Fruit fly (Drosophila melanogaster) whole organism, embryonic: ENCODE measurements around the gene Polr2F.

Experiments used
- Ada2b ChIP-seq: fragments of 200-800 bp; sonication (Bioruptor generic); IDR thresholded peaks from 2 replicates; pipeline ENCODE4 v1.3.6; 2022; ENCODE audit warnings: missing biosample characterization, missing genetic modification characterization
- Asciz ChIP-seq: fragments of 200-800 bp; sonication (Bioruptor generic); optimal IDR thresholded peaks from 2 replicates; lab custom pipeline; 2017; ENCODE audit warnings: missing biosample characterization, mild to moderate bottlenecking, missing genetic modification characterization, missing genetic modification reagents
- Atf6 ChIP-seq: fragments of 200-800 bp; sonication (Bioruptor generic); IDR thresholded peaks from 2 replicates; pipeline ENCODE4 v1.3.6; 2022; ENCODE audit warnings: missing biosample characterization, missing genetic modification characterization
- Bteb2 ChIP-seq: fragments of 200-800 bp; sonication (Bioruptor generic); optimal IDR thresholded peaks from 2 replicates; lab custom pipeline; 2016; ENCODE audit warnings: missing biosample characterization, missing genetic modification characterization
- CG11398 ChIP-seq: fragments of 200-800 bp; sonication (Bioruptor generic); optimal IDR thresholded peaks from 2 replicates; lab custom pipeline; 2016; ENCODE audit warnings: missing biosample characterization, missing genetic modification characterization
- CG16779 ChIP-seq: fragments of 200-800 bp; sonication (Bioruptor generic); IDR thresholded peaks from 2 replicates; pipeline ENCODE4 v1.3.6; 2022; ENCODE audit warnings: missing biosample characterization, missing genetic modification characterization
- CG16813 ChIP-seq: fragments of 200-800 bp; sonication (Bioruptor generic); IDR thresholded peaks from 3 replicates; pipeline ENCODE4 v1.3.6; 2022; ENCODE audit warnings: missing biosample characterization, missing genetic modification characterization; ENCODE audit not compliant: partially characterized antibody
- CG17612 ChIP-seq: fragments of 200-800 bp; sonication (Bioruptor generic); IDR thresholded peaks from 2 replicates; pipeline ENCODE4 v1.3.6; 2022; ENCODE audit warnings: missing biosample characterization, missing genetic modification characterization
- CG18262 ChIP-seq: fragments of 200-800 bp; optimal IDR thresholded peaks from 3 replicates; lab custom pipeline; 2019; ENCODE audit warnings: missing biosample characterization, mild to moderate bottlenecking, missing genetic modification characterization, moderate library complexity
- CG2712 ChIP-seq: fragments of 200-800 bp; optimal IDR thresholded peaks from 3 replicates; lab custom pipeline; 2019; ENCODE audit warnings: missing biosample characterization, mild to moderate bottlenecking, missing genetic modification characterization, moderate library complexity
- CG3163 ChIP-seq: fragments of 200-800 bp; sonication (Bioruptor generic); optimal IDR thresholded peaks from 3 replicates; lab custom pipeline; 2016; ENCODE audit warnings: missing biosample characterization, missing genetic modification characterization
- CG32532 ChIP-seq: fragments of 200-800 bp; sonication (Bioruptor generic); IDR thresholded peaks from 2 replicates; pipeline ENCODE4 v1.3.6; 2022; ENCODE audit warnings: missing biosample characterization, missing genetic modification characterization
- CG32767 ChIP-seq: fragments of 200-800 bp; sonication (Bioruptor generic); IDR thresholded peaks from 2 replicates; pipeline ENCODE4 v1.3.6; 2022; ENCODE audit warnings: missing biosample characterization, missing genetic modification characterization
- CG33213 ChIP-seq: fragments of 200-800 bp; sonication (Bioruptor generic); optimal IDR thresholded peaks from 3 replicates; lab custom pipeline; 2016; ENCODE audit warnings: missing biosample characterization, missing genetic modification characterization
- CG4820 ChIP-seq: fragments of 200-800 bp; sonication (Bioruptor generic); optimal IDR thresholded peaks from 3 replicates; lab custom pipeline; 2016; ENCODE audit warnings: missing biosample characterization, missing genetic modification characterization
- CG6175 ChIP-seq: fragments of 200-800 bp; sonication (Bioruptor generic); IDR thresholded peaks from 3 replicates; pipeline ENCODE4 v1.3.6; 2022; ENCODE audit warnings: missing biosample characterization, missing genetic modification characterization
- CG7786 ChIP-seq: fragments of 200-800 bp; sonication (Bioruptor generic); optimal IDR thresholded peaks from 2 replicates; lab custom pipeline; 2016; ENCODE audit warnings: missing biosample characterization, missing genetic modification characterization
- CG9609 ChIP-seq: fragments of 200-800 bp; sonication (Bioruptor generic); optimal IDR thresholded peaks from 3 replicates; lab custom pipeline; 2016; ENCODE audit warnings: missing biosample characterization, missing genetic modification characterization
- CG9932 ChIP-seq: fragments of 200-800 bp; sonication (Bioruptor generic); IDR thresholded peaks from 2 replicates; pipeline ENCODE4 v1.3.6; 2022; ENCODE audit warnings: missing biosample characterization, missing genetic modification characterization
- D ChIP-seq, 2 experiments: fragments of 200-800 bp in 1 of 2; fragments of >200 bp in 1 of 2; sonication (Bioruptor generic) in 1 of 2; optimal IDR thresholded peaks; 2 replicates in 1 of 2; 3 replicates in 1 of 2; lab custom pipeline; 2017; ENCODE audit warnings: mild to moderate bottlenecking in 1 of 2, missing biosample characterization in 1 of 2, missing genetic modification characterization in 1 of 2, missing genetic modification reagents in 1 of 2
- E2f1 ChIP-seq: fragments of 200-800 bp; sonication (Bioruptor generic); IDR thresholded peaks from 2 replicates; pipeline ENCODE4 v1.3.6; 2022; ENCODE audit warnings: missing biosample characterization, missing genetic modification characterization
- E2f2 ChIP-seq: fragments of 200-800 bp; sonication (Bioruptor generic); IDR thresholded peaks from 2 replicates; pipeline ENCODE4 v1.3.6; 2022; ENCODE audit warnings: missing biosample characterization, missing genetic modification characterization
- H15 ChIP-seq: fragments of 200-800 bp; sonication (Bioruptor generic); IDR thresholded peaks from 3 replicates; pipeline ENCODE4 v1.3.6; 2022; ENCODE audit warnings: missing biosample characterization, missing genetic modification characterization
- HLHmδ ChIP-seq: fragments of 200-800 bp; sonication (Bioruptor generic); optimal IDR thresholded peaks from 2 replicates; lab custom pipeline; 2018; ENCODE audit warnings: missing biosample characterization, mild to moderate bottlenecking, missing genetic modification characterization, moderate library complexity
- Lpt ChIP-seq: fragments of >200 bp; optimal IDR thresholded peaks from 2 replicates; lab custom pipeline; 2018; ENCODE audit warnings: missing biosample characterization, missing genetic modification characterization
- Mes4 ChIP-seq: fragments of 200-800 bp; sonication (Bioruptor generic); optimal IDR thresholded peaks from 2 replicates; lab custom pipeline; 2016; ENCODE audit warnings: missing biosample characterization, missing genetic modification characterization
- Mrtf ChIP-seq: fragments of 200-800 bp; sonication (Bioruptor generic); IDR thresholded peaks from 3 replicates; pipeline ENCODE4 v1.3.6; 2022; ENCODE audit warnings: missing biosample characterization, missing genetic modification characterization
- NC2β ChIP-seq: fragments of 200-800 bp; sonication (Bioruptor generic); optimal IDR thresholded peaks from 2 replicates; lab custom pipeline; 2016; ENCODE audit warnings: missing biosample characterization, missing genetic modification characterization
- Rx ChIP-seq: fragments of 200-800 bp; sonication (Bioruptor generic); IDR thresholded peaks from 2 replicates; pipeline ENCODE4 v1.3.6; 2022; ENCODE audit warnings: missing biosample characterization, missing genetic modification characterization
- Ssrp ChIP-seq: fragments of 200-800 bp; sonication (Bioruptor generic); optimal IDR thresholded peaks from 2 replicates; lab custom pipeline; 2018; ENCODE audit warnings: missing biosample characterization, mild to moderate bottlenecking, missing genetic modification characterization, moderate library complexity
- Usf ChIP-seq: fragments of 200-800 bp; sonication (Bioruptor generic); optimal IDR thresholded peaks from 2 replicates; lab custom pipeline; 2017; ENCODE audit warnings: missing genotype, missing biosample characterization, missing genetic modification characterization
- Xbp1 ChIP-seq: fragments of 200-800 bp; sonication (Bioruptor generic); optimal IDR thresholded peaks from 3 replicates; lab custom pipeline; 2016; ENCODE audit warnings: missing biosample characterization, mild to moderate bottlenecking, missing genetic modification characterization
- YL-1 ChIP-seq: fragments of 200-800 bp; sonication (Bioruptor generic); optimal IDR thresholded peaks from 3 replicates; lab custom pipeline; 2017; ENCODE audit warnings: missing biosample characterization, mild to moderate bottlenecking, missing genetic modification characterization
- ab ChIP-seq: fragments of 200-800 bp; sonication (Bioruptor generic); optimal IDR thresholded peaks from 2 replicates; lab custom pipeline; 2016; ENCODE audit warnings: missing biosample characterization, missing genetic modification characterization
- abd-A ChIP-seq: fragments of 200-800 bp; sonication (Bioruptor generic); optimal IDR thresholded peaks from 3 replicates; lab custom pipeline; 2019; ENCODE audit warnings: missing biosample characterization, mild to moderate bottlenecking, missing genetic modification characterization, moderate library complexity
- bowl ChIP-seq: fragments of 200-800 bp; sonication (Bioruptor generic); IDR thresholded peaks from 2 replicates; pipeline ENCODE4 v1.3.6; 2022; ENCODE audit warnings: missing biosample characterization, missing genetic modification characterization
- da ChIP-seq: fragments of 200-800 bp; sonication (Bioruptor generic); optimal IDR thresholded peaks from 2 replicates; lab custom pipeline; 2016; ENCODE audit warnings: missing biosample characterization, missing genetic modification characterization
- fd102C ChIP-seq: fragments of 200-800 bp; sonication (Bioruptor generic); optimal IDR thresholded peaks from 2 replicates; lab custom pipeline; 2018; ENCODE audit warnings: missing biosample characterization, mild to moderate bottlenecking, missing genetic modification characterization, moderate library complexity
- ken ChIP-seq: fragments of 200-800 bp; sonication (Bioruptor generic); IDR thresholded peaks from 3 replicates; pipeline ENCODE4 v1.3.6; 2022; ENCODE audit warnings: missing biosample characterization, missing genetic modification characterization
- lov ChIP-seq, 2 experiments: fragments of 200-800 bp in 1 of 2; fragments of >200 bp in 1 of 2; sonication (Bioruptor generic) in 1 of 2; IDR thresholded peaks in 1 of 2; optimal IDR thresholded peaks in 1 of 2; 2 replicates in 1 of 2; 3 replicates in 1 of 2; pipeline versions ENCODE4 v1.3.6 to Lab custom; 2017 to 2022; ENCODE audit warnings: missing biosample characterization in 1 of 2, missing genetic modification characterization in 1 of 2
- mirr ChIP-seq: fragments of 200-800 bp; sonication (Bioruptor generic); optimal IDR thresholded peaks from 3 replicates; lab custom pipeline; 2018; ENCODE audit warnings: missing biosample characterization, mild to moderate bottlenecking, missing genetic modification characterization
- ro ChIP-seq: fragments of 200-800 bp; sonication (Bioruptor generic); IDR thresholded peaks from 2 replicates; pipeline ENCODE4 v1.3.6; 2022; ENCODE audit warnings: missing biosample characterization, missing genetic modification characterization
- schlank ChIP-seq: fragments of 200-800 bp; sonication (Bioruptor generic); optimal IDR thresholded peaks from 2 replicates; lab custom pipeline; 2018; ENCODE audit warnings: missing biosample characterization, mild to moderate bottlenecking, missing genetic modification characterization
- sob ChIP-seq: fragments of 200-800 bp; sonication (Bioruptor generic); IDR thresholded peaks from 2 replicates; pipeline ENCODE4 v1.3.6; 2022; ENCODE audit warnings: missing biosample characterization, missing genetic modification characterization
- ssp ChIP-seq: fragments of 200-800 bp; sonication (Bioruptor generic); IDR thresholded peaks from 2 replicates; pipeline ENCODE4 v1.3.6; 2022; ENCODE audit warnings: missing biosample characterization, missing genetic modification characterization
- tio ChIP-seq: fragments of 200-800 bp; sonication (Bioruptor generic); optimal IDR thresholded peaks from 2 replicates; lab custom pipeline; 2017; ENCODE audit warnings: missing biosample characterization, missing genetic modification characterization, inconsistent platforms
- usp ChIP-seq: fragments of >200 bp; optimal IDR thresholded peaks from 2 replicates; lab custom pipeline; 2017; ENCODE audit warnings: missing biosample characterization, missing genetic modification characterization

Gene Polr2F

dm6 chr3R:5364539-5365273, 6.9 kb upstream of the Polr2F start (continued):
- TF ChIP-seq schlank (tag; lab: Kevin White, UChicago) (no peak), CG4820 (GFP tag; lab: Kevin White, UChicago) (no peak)

dm6 chr3R:5367512-5368169, 4.0 kb upstream of the Polr2F start:
- no peak for TF ChIP-seq CG3163
- no peak for TF ChIP-seq bowl (GFP tag; lab: Robert Waterston, UW)
- TF ChIP-seq fd102C (GFP tag; lab: Kevin White, UChicago) = no peak
- no peak for TF ChIP-seq CG11398 (GFP tag; lab: Kevin White, UChicago)
- TF ChIP-seq CG9932 (GFP tag; lab: Robert Waterston, UW) = 0 out of 2 replicates have a peak, but pooled peaks have one; percentile 7
- no peak for TF ChIP-seq Xbp1
- TF ChIP-seq YL-1 (GFP tag; lab: Kevin White, UChicago) = no peak
- TF ChIP-seq CG2712 (tag; lab: Kevin White, UChicago) = no peak
- TF ChIP-seq E2f1 (GFP tag; lab: Robert Waterston, UW) = no peak
- TF ChIP-seq CG32767 = peak; percentile 79
- no peak for TF ChIP-seq Asciz (GFP tag; lab: Kevin White, UChicago)
- TF ChIP-seq usp (GFP tag; lab: Kevin White, UChicago) = no peak
- no peak for TF ChIP-seq CG9609 (GFP tag; lab: Kevin White, UChicago)
- no peak for TF ChIP-seq ro (GFP tag; lab: Robert Waterston, UW)
- TF ChIP-seq CG16813 (GFP tag; lab: Robert Waterston, UW) = no peak
- TF ChIP-seq Bteb2 (GFP tag; lab: Kevin White, UChicago) = no peak
- no peak for TF ChIP-seq ssp (GFP tag; lab: Robert Waterston, UW)
- TF ChIP-seq Ssrp = no peak
- no peak for TF ChIP-seq CG32532 (GFP tag; lab: Robert Waterston, UW)
- TF ChIP-seq Mes4 (GFP tag; lab: Kevin White, UChicago) = no peak
- no peak for TF ChIP-seq Ada2b (GFP tag; lab: Robert Waterston, UW)
- TF ChIP-seq tio (GFP tag; lab: Kevin White, UChicago) = no peak
- TF ChIP-seq NC2β (GFP tag; lab: Kevin White, UChicago) = no peak
- no peak for TF ChIP-seq CG7786 (GFP tag; lab: Kevin White, UChicago)
- no peak for TF ChIP-seq Lpt (GFP tag; lab: Kevin White, UChicago)
- no peak for TF ChIP-seq CG17612 (GFP tag; lab: Robert Waterston, UW)
- no peak for TF ChIP-seq H15 (GFP tag; lab: Robert Waterston, UW)
- TF ChIP-seq ken (GFP tag; lab: Robert Waterston, UW) = 0 out of 3 replicates have a peak, but pooled peaks have one; percentile 35
- TF ChIP-seq mirr = peak; percentile 87
- no peak for TF ChIP-seq Mrtf
- no peak for TF ChIP-seq CG6175 (GFP tag; lab: Robert Waterston, UW)
- no peak for TF ChIP-seq Rx (GFP tag; lab: Robert Waterston, UW)
- TF ChIP-seq CG18262 (tag; lab: Kevin White, UChicago) = no peak
- TF ChIP-seq D (optimal IDR thresholded peaks at IDR 0.05; lab: Kevin White, UChicago) = no peak
- no peak for TF ChIP-seq D (GFP tag; optimal IDR thresholded peaks at IDR 0.05; lab: Kevin White, UChicago)
- 0 out of 2 replicates have a peak, but pooled peaks have one; percentile 27 for TF ChIP-seq Atf6
- TF ChIP-seq E2f2 (GFP tag; lab: Robert Waterston, UW) = no peak
- TF ChIP-seq abd-A = peak; percentile 6
- peak; percentile 38; the same call in 1 of the 2 replicates for TF ChIP-seq sob (GFP tag; lab: Robert Waterston, UW)
- TF ChIP-seq HLHmδ (GFP tag; lab: Kevin White, UChicago) = peak; percentile 86
- TF ChIP-seq ab (GFP tag; lab: Kevin White, UChicago) = no peak
- no peak for TF ChIP-seq da (GFP tag; lab: Kevin White, UChicago)
- TF ChIP-seq Usf = no peak
- TF ChIP-seq CG33213 (GFP tag; lab: Kevin White, UChicago) = no peak
- TF ChIP-seq CG16779 (GFP tag; lab: Robert Waterston, UW) = no peak
- no peak for TF ChIP-seq lov (optimal IDR thresholded peaks at IDR 0.05; lab: Kevin White, UChicago)
- 0 out of 3 replicates have a peak, but pooled peaks have one; percentile 19 for TF ChIP-seq lov (GFP tag; IDR thresholded peaks at IDR 0.05; lab: Robert Waterston, UW)
